Fruit fly (Drosophila melanogaster) whole organism, wandering third instar larva: ENCODE data around the gene Ir7g.

Source experiments
- HLH106 ChIP-seq: fragments of 200-800 bp; optimal IDR thresholded peaks from 3 replicates; lab custom pipeline; 2019; ENCODE audit warnings: missing biosample characterization, mild to moderate bottlenecking, missing genetic modification characterization, moderate library complexity
- Hr83 ChIP-seq: fragments of 200-300 bp; sonication (Bioruptor generic); optimal IDR thresholded peaks from 2 replicates; lab custom pipeline; 2016; ENCODE audit warnings: missing biosample characterization, mild to moderate bottlenecking, missing genetic modification characterization, moderate library complexity; ENCODE audit not compliant: poor library complexity, severe bottlenecking
- Mio ChIP-seq: sonication (Bioruptor generic); optimal IDR thresholded peaks from 2 replicates; lab custom pipeline; 2016; ENCODE audit warnings: missing biosample characterization, missing genetic modification characterization
- OdsH ChIP-seq: fragments of 200-800 bp; sonication (Bioruptor generic); optimal IDR thresholded peaks from 2 replicates; lab custom pipeline; 2016; ENCODE audit warnings: missing biosample characterization, mild to moderate bottlenecking, missing genetic modification characterization
- br ChIP-seq: fragments of 200-800 bp; sonication (Bioruptor generic); optimal IDR thresholded peaks from 2 replicates; lab custom pipeline; 2016; ENCODE audit warnings: missing biosample characterization, missing genetic modification characterization
- dl ChIP-seq, 2 experiments: fragments of 175-275, 200-275 bp in 1 of 2; fragments of 200-275 bp in 1 of 2; sonication (Bioruptor generic); optimal IDR thresholded peaks; lab custom pipeline; 2018; ENCODE audit warnings: mild to moderate bottlenecking in 2 of 2, missing biosample characterization in 2 of 2, missing genetic modification characterization in 2 of 2, moderate library complexity in 2 of 2; ENCODE audit not compliant: partially characterized antibody in 2 of 2, insufficient read depth in 1 of 2
- h ChIP-seq: fragments of 200-800 bp; sonication (Bioruptor generic); optimal IDR thresholded peaks from 3 replicates; lab custom pipeline; 2016; ENCODE audit warnings: missing biosample characterization, mild to moderate bottlenecking, missing genetic modification characterization
- jim ChIP-seq: fragments of 175-275, 200-325 bp; sonication (Bioruptor generic); optimal IDR thresholded peaks from 2 replicates; lab custom pipeline; 2016; ENCODE audit warnings: missing biosample characterization, mild to moderate bottlenecking, missing genetic modification characterization
- sv ChIP-seq: fragments of 200-800 bp; sonication (Bioruptor generic); optimal IDR thresholded peaks from 3 replicates; lab custom pipeline; 2016; ENCODE audit warnings: missing biosample characterization, missing genetic modification characterization
- usp ChIP-seq: fragments of >200 bp; optimal IDR thresholded peaks from 2 replicates; lab custom pipeline; 2017; ENCODE audit warnings: missing biosample characterization, missing genetic modification characterization

DNA sequence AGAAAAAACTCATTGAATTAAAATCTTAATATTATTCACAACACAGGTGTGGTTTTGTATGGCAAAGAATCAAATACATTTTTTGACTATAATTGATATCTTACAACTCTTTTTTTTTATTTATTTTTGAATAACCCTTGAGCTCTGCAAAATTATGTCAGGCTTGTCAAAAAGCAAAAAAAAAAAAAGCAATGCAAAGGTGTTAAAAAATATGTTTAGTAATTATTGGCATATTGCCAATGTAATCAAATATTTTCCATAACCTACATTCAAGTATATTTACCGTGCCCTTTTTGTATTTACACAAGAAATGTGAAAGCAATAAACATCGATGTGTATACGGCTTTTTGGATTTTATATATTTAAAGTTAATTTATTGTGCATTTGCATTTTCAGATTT is 10.4 kb upstream of the Ir7g start, which contains the start of gene Ir7c:
- no peak for TF ChIP-seq dl (GFP tag; optimal IDR thresholded peaks at IDR 0.05; lab: Kevin White, UChicago; ENCODE audit: insufficient read depth in 1 of 2, partially characterized antibody in 2 of 2)
- no peak for TF ChIP-seq h (GFP tag; lab: Kevin White, UChicago)
- TF ChIP-seq br (GFP tag; lab: Kevin White, UChicago) = no peak
- no peak for TF ChIP-seq HLH106 (tag; lab: Kevin White, UChicago)
- no peak for TF ChIP-seq OdsH (GFP tag; lab: Kevin White, UChicago)
- TF ChIP-seq usp (GFP tag; lab: Kevin White, UChicago) = no peak
- TF ChIP-seq Hr83 = no peak
- TF ChIP-seq jim (GFP tag; lab: Kevin White, UChicago) = no peak
- TF ChIP-seq sv (GFP tag; lab: Kevin White, UChicago) = no peak
- TF ChIP-seq Mio = no peak
